Worm (Caenorhabditis elegans) whole organism, L4 larva: ENCODE measurements around the gene dig-1.

Experiments
- fkh-10 ChIP-seq: fragments of 150-350 bp; optimal IDR thresholded peaks from 2 replicates; lab custom pipeline; 2014; ENCODE audit warnings: missing biosample characterization, missing genetic modification reagents, missing genetic modification characterization
- lin-38 ChIP-seq: fragments of 200-800 bp; sonication (Bioruptor generic); IDR thresholded peaks from 2 replicates; pipeline ENCODE4 v1.3.6; 2022; ENCODE audit warnings: missing genetic modification reagents, missing genetic modification characterization, missing compliant biosample characterization
- nhr-41 ChIP-seq: fragments of 200-800 bp; sonication (Bioruptor generic); IDR thresholded peaks from 2 replicates; pipeline ENCODE4 v1.3.6; 2022; ENCODE audit warnings: missing genetic modification reagents, missing genetic modification characterization, missing compliant biosample characterization
- nhr-77 ChIP-seq: fragments of 150-350 bp; optimal IDR thresholded peaks from 2 replicates; lab custom pipeline; 2014; ENCODE audit warnings: missing biosample characterization, missing genetic modification characterization
- unc-39 ChIP-seq: sonication (generic microtip); optimal IDR thresholded peaks from 2 replicates; lab custom pipeline; 2017; ENCODE audit warnings: missing biosample characterization, missing genetic modification characterization
- zip-11 ChIP-seq: fragments of 200-800 bp; sonication (Bioruptor generic); IDR thresholded peaks from 2 replicates; pipeline ENCODE4 v1.3.6; 2022; ENCODE audit warnings: missing genetic modification characterization, missing compliant biosample characterization

ce11 chrIII:6740072-6740471 is 6.0 kb upstream of the dig-1 start:
- no peak for TF ChIP-seq lin-38 (GFP tag; lab: Robert Waterston, UW)
- no peak for TF ChIP-seq fkh-10 (GFP tag; lab: Kevin White, UChicago)
- TF ChIP-seq nhr-77 (tag; lab: Kevin White, UChicago) = no peak
- no peak for TF ChIP-seq zip-11
- TF ChIP-seq unc-39 (tag; lab: Kevin White, UChicago) = no peak
- TF ChIP-seq nhr-41 (GFP tag; lab: Robert Waterston, UW) = no peak
